Fruit fly (Drosophila melanogaster) whole organism, adult: Measurements from ENCODE around the gene ear.

Experiments
- CG11617 ChIP-seq: fragments of 200-800 bp; sonication (Bioruptor generic); optimal IDR thresholded peaks from 2 replicates; lab custom pipeline; 2017; ENCODE audit warnings: mild to moderate bottlenecking, missing biosample characterization, missing genetic modification reagents, missing genetic modification characterization
- CG12768 ChIP-seq: fragments of 200-800 bp; sonication (Bioruptor generic); optimal IDR thresholded peaks from 2 replicates; lab custom pipeline; 2017; ENCODE audit warnings: missing biosample characterization, missing genetic modification characterization, mild to moderate bottlenecking, moderate library complexity, missing genetic modification reagents
- CG14711 ChIP-seq: fragments of 200-800 bp; sonication (Bioruptor generic); optimal IDR thresholded peaks from 2 replicates; lab custom pipeline; 2018; ENCODE audit warnings: missing biosample characterization, mild to moderate bottlenecking, missing genetic modification characterization, moderate library complexity
- CG1620 ChIP-seq: fragments of 200-800 bp; sonication (Bioruptor generic); optimal IDR thresholded peaks from 2 replicates; lab custom pipeline; 2016; ENCODE audit warnings: missing biosample characterization, missing genetic modification characterization
- CG33017 ChIP-seq: fragments of 200-800 bp; sonication (Bioruptor generic); optimal IDR thresholded peaks from 2 replicates; lab custom pipeline; 2018; ENCODE audit warnings: missing biosample characterization, mild to moderate bottlenecking, missing genetic modification characterization, moderate library complexity
- CG5204 ChIP-seq: fragments of 200-800 bp; sonication (Bioruptor generic); optimal IDR thresholded peaks from 2 replicates; lab custom pipeline; 2016; ENCODE audit warnings: missing biosample characterization, missing genetic modification characterization
- CG7045 ChIP-seq: fragments of 200-800 bp; sonication (Bioruptor generic); optimal IDR thresholded peaks from 2 replicates; lab custom pipeline; 2017; ENCODE audit warnings: missing biosample characterization, mild to moderate bottlenecking, missing genetic modification characterization
- CG7101 ChIP-seq: fragments of 200-800 bp; sonication (Bioruptor generic); optimal IDR thresholded peaks from 2 replicates; lab custom pipeline; 2018; ENCODE audit warnings: missing biosample characterization, mild to moderate bottlenecking, missing genetic modification characterization, moderate library complexity
- Clk ChIP-seq: fragments of 200-800 bp; sonication (Bioruptor generic); optimal IDR thresholded peaks from 2 replicates; lab custom pipeline; 2017; ENCODE audit warnings: missing biosample characterization, missing genetic modification characterization
- Crg-1 ChIP-seq: fragments of 200-800 bp; sonication (Bioruptor generic); optimal IDR thresholded peaks from 2 replicates; lab custom pipeline; 2016; ENCODE audit warnings: missing biosample characterization, missing genetic modification characterization
- Hr96 ChIP-seq: fragments of 200-800 bp; sonication (Bioruptor generic); optimal IDR thresholded peaks from 2 replicates; lab custom pipeline; 2016; ENCODE audit warnings: missing biosample characterization, missing genetic modification characterization
- Mnt ChIP-seq: fragments of 200-800 bp; sonication (Bioruptor generic); optimal IDR thresholded peaks from 2 replicates; lab custom pipeline; 2016; ENCODE audit warnings: missing biosample characterization, mild to moderate bottlenecking, missing genetic modification characterization
- bab1 ChIP-seq: fragments of 200-800 bp; sonication (Bioruptor generic); optimal IDR thresholded peaks from 3 replicates; lab custom pipeline; 2019; ENCODE audit warnings: missing biosample characterization, mild to moderate bottlenecking, missing genetic modification characterization, moderate library complexity
- cic ChIP-seq: fragments of 200-800 bp; sonication (Bioruptor generic); optimal IDR thresholded peaks from 2 replicates; lab custom pipeline; 2017; ENCODE audit warnings: missing biosample characterization, mild to moderate bottlenecking, missing genetic modification characterization, moderate library complexity
- cnc ChIP-seq, 2 experiments: fragments of >200 bp; optimal IDR thresholded peaks; 2 replicates each; lab custom pipeline; 2017
- kay ChIP-seq: fragments of 200-800 bp; sonication (Bioruptor generic); peaks from one replicate; lab custom pipeline; 2016; ENCODE audit warnings: missing biosample characterization, missing genetic modification characterization, borderline replicate concordance
- ovo ChIP-seq: fragments of 200-800 bp; sonication (Bioruptor generic); optimal IDR thresholded peaks from 2 replicates; lab custom pipeline; 2016; ENCODE audit warnings: missing biosample characterization, missing genetic modification characterization
- pad ChIP-seq: fragments of 200-800 bp; sonication (Bioruptor generic); optimal IDR thresholded peaks from 3 replicates; lab custom pipeline; 2017; ENCODE audit warnings: missing biosample characterization, missing genetic modification characterization, mild to moderate bottlenecking, moderate library complexity, missing genetic modification reagents
- tj ChIP-seq: fragments of 200-800 bp; sonication (Bioruptor generic); optimal IDR thresholded peaks from 3 replicates; lab custom pipeline; 2017; ENCODE audit warnings: missing biosample characterization, mild to moderate bottlenecking, missing genetic modification characterization, moderate library complexity
- toe ChIP-seq: fragments of 200-800 bp; sonication (Bioruptor generic); optimal IDR thresholded peaks from 2 replicates; lab custom pipeline; 2016; ENCODE audit warnings: missing biosample characterization, missing genetic modification characterization

Gene ear

DNA sequence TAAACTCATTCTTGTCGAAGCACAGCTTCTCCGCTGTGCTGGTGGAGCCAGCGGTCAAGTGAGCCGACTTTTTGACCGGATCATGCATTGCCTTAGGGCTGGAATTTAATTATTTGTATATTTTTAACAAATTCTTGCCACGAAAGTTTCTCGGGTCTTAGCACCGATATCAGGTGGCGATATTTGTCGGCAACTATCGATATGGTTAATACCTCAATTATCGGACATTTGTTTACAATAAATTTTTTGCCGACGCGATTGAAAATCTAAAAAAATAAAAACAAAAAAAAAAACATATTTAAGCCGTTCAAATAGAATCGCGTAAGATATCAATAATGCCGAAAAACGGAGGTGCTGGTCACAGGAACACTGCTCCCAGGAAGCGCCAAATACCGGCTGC is 40.9 kb downstream of the ear start, which contains the start of the genes Cog2 and Trax:
Gene Cog2 (minus strand): TSS at position 168 of the 400 bp plus-strand sequence.
Gene Trax (plus strand): TSS at position 203 of the 400 bp plus-strand sequence.
- TF ChIP-seq tj (peak; percentile 80), CG7045 (no peak), bab1 (GFP tag; lab: Kevin White, UChicago) (peak; percentile 19)

DNA sequence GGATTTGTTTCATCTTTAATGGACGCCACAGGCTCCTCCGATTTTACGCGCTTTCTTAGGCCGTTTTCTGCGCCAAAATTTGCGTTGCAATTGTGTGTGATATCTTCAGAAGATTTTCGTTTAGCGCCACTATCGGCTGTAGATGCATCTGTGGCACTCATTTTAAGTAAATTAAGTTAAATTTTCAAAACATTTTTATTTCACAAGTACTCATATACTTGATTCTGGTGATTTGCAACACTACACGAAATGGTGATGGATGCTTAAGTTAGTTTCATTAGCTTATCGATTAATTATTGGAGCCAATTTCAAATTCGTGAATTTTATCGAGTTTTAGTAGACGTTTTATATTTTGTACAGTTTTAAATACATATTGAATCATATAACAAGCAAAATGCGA is 43.1 kb downstream of the ear start, which contains the start of gene CG6171:
Gene CG6171 (minus strand): TSS at position 250 of the 400 bp plus-strand sequence.
- TF ChIP-seq Crg-1 (GFP tag; lab: Kevin White, UChicago), result peak; percentile 17
- peak; percentile 38 for TF ChIP-seq CG14711 (tag; lab: Kevin White, UChicago)
- peak; percentile 46 for TF ChIP-seq bab1 (GFP tag; lab: Kevin White, UChicago)
- TF ChIP-seq kay (GFP tag; lab: Kevin White, UChicago), result no peak
- peak; percentile 44 for TF ChIP-seq CG7101 (tag; lab: Kevin White, UChicago)
- TF ChIP-seq Mnt (GFP tag; lab: Kevin White, UChicago), result peak; percentile 9
- peak; percentile 41 for TF ChIP-seq CG1620 (GFP tag; lab: Kevin White, UChicago)
- TF ChIP-seq CG33017, result no peak
- TF ChIP-seq Hr96, result no peak
- TF ChIP-seq cnc (optimal IDR thresholded peaks at IDR 0.05; lab: Kevin White, UChicago), result no peak

DNA sequence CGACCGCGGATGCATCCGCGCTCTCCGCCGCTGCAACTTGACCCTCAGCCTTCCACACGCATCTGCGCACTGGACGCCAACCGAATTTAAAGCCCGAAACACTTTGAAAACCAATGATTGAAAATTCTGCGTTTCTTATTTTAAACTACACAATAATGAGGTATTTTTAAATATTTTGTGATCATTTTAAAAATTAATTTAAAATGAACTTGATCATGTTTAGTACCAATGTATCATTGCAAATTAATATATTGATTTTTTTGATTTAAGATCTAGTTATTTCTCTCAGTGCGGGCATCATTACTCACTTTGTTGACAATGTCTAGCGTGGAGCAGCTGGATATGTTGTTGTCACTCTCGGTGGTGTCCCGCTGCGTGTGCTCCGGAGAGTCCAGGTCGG is 46.3 kb downstream of the ear start:
- no peak for TF ChIP-seq Hr96
- no peak for TF ChIP-seq kay (GFP tag; lab: Kevin White, UChicago)
- TF ChIP-seq CG7045, result peak; percentile 67
- no peak for TF ChIP-seq bab1 (GFP tag; lab: Kevin White, UChicago)
- TF ChIP-seq ovo (GFP tag; lab: Kevin White, UChicago), result no peak
- no peak for TF ChIP-seq CG5204 (GFP tag; lab: Kevin White, UChicago)
- no peak for TF ChIP-seq CG11617 (GFP tag; lab: Kevin White, UChicago)
- TF ChIP-seq CG33017, result peak; percentile 87
- peak; percentile 70 for TF ChIP-seq CG14711 (tag; lab: Kevin White, UChicago)
- TF ChIP-seq Mnt (GFP tag; lab: Kevin White, UChicago), result no peak
- TF ChIP-seq CG1620 (GFP tag; lab: Kevin White, UChicago), result no peak
- TF ChIP-seq toe (GFP tag; lab: Kevin White, UChicago), result no peak
- TF ChIP-seq Crg-1 (GFP tag; lab: Kevin White, UChicago), result no peak
- no peak for TF ChIP-seq tj
- TF ChIP-seq cic (GFP tag; lab: Kevin White, UChicago), result no peak
- peak; percentile 76 for TF ChIP-seq CG7101 (tag; lab: Kevin White, UChicago)
- peak; percentile 7 for TF ChIP-seq CG12768 (GFP tag; lab: Kevin White, UChicago)
- TF ChIP-seq cnc (optimal IDR thresholded peaks at IDR 0.05; lab: Kevin White, UChicago), result no peak
- TF ChIP-seq Clk (GFP tag; lab: Kevin White, UChicago), result no peak
- TF ChIP-seq pad, result no peak

DNA sequence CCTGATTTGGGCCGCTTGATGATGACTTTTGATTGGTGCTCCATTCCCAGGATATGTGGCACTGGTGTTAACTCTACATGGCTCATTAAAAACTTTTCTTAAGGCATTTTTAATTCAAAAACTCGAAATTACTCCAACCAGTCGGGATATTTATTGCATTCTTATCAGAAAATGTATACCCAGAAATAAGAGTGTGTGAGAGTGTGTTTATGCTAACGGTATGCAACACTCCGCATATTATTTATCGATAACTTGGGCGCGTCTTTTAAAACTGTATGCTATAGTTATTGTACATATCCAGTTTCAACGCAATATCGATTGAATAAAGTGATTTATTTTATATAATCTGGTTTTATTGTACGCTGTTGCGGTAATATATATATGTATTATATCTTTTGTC is 46.9 kb downstream of the ear start, which contains the start of gene CG34404:
Gene CG34404 (minus strand): TSS at position 189 of the 400 bp plus-strand sequence.
- TF ChIP-seq CG7101 (tag; lab: Kevin White, UChicago), result peak; percentile 34
- TF ChIP-seq Hr96, result no peak
- no peak for TF ChIP-seq ovo (GFP tag; lab: Kevin White, UChicago)
- TF ChIP-seq cnc (optimal IDR thresholded peaks at IDR 0.05; lab: Kevin White, UChicago), result no peak
- TF ChIP-seq tj, result no peak
- TF ChIP-seq Mnt (GFP tag; lab: Kevin White, UChicago), result peak; percentile 10
- TF ChIP-seq CG14711 (tag; lab: Kevin White, UChicago), result no peak
- TF ChIP-seq toe (GFP tag; lab: Kevin White, UChicago), result no peak
- peak; percentile 24 for TF ChIP-seq CG1620 (GFP tag; lab: Kevin White, UChicago)
- TF ChIP-seq Crg-1 (GFP tag; lab: Kevin White, UChicago), result peak; percentile 19

DNA sequence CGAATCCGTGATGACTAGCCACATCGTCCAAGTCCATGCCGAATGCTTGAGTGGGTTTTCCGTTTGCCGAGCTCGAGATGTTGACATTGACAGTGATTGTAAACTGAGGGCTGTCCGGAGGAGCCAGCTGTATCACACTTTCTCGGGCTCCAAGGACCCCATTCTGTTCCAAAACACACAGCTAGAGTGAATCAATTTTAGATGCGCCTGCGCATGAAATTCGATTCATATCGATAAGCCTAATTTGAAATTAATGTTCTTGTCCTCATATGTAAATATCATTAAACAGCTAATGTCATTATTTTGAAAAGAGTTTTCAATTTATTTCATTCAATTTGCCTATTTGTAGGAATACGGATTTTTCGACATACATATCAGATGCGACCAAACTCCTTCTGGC is 49.2 kb downstream of the ear start, which contains the start of gene CG14868:
Gene CG14868 (minus strand): TSS at position 204 of the 400 bp plus-strand sequence.
- no peak for TF ChIP-seq CG1620 (GFP tag; lab: Kevin White, UChicago)
- no peak for TF ChIP-seq cic (GFP tag; lab: Kevin White, UChicago)
- TF ChIP-seq Hr96, result no peak
- no peak for TF ChIP-seq cnc (optimal IDR thresholded peaks at IDR 0.05; lab: Kevin White, UChicago)
- no peak for TF ChIP-seq CG7045
- no peak for TF ChIP-seq CG11617 (GFP tag; lab: Kevin White, UChicago)
- TF ChIP-seq Mnt (GFP tag; lab: Kevin White, UChicago), result no peak
- TF ChIP-seq CG12768 (GFP tag; lab: Kevin White, UChicago), result no peak
- no peak for TF ChIP-seq bab1 (GFP tag; lab: Kevin White, UChicago)
- TF ChIP-seq pad, result no peak
- no peak for TF ChIP-seq Crg-1 (GFP tag; lab: Kevin White, UChicago)
- TF ChIP-seq CG7101 (tag; lab: Kevin White, UChicago), result no peak
- TF ChIP-seq Clk (GFP tag; lab: Kevin White, UChicago), result no peak
- no peak for TF ChIP-seq kay (GFP tag; lab: Kevin White, UChicago)
- TF ChIP-seq CG14711 (tag; lab: Kevin White, UChicago), result no peak
- TF ChIP-seq CG33017, result no peak
- no peak for TF ChIP-seq ovo (GFP tag; lab: Kevin White, UChicago)
- no peak for TF ChIP-seq tj

DNA sequence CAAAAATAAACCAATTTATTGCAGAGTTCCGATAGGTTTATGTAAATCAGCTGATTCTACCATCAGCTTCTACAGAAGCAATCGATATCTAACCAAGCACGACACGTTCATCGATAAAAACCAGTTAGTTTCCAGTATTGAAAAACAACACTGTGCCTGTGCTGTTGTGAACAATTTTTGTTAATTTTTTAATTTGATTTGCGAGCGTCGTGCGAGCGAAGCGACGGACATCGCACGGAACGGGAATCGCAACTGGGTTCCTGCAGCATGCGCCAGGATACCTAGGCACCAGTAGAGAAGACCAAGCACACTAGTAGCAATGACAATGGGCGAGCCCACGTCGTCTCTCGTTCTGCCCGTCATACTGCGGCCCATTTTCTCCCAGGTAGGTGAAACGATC is 51.3 kb downstream of the ear start, which contains the start of the genes Ccm3 and CG6136:
Gene Ccm3 (plus strand): TSS at position 125 of the 400 bp plus-strand sequence.
Gene CG6136 (minus strand): TSS at position 380 of the 400 bp plus-strand sequence.
- peak; percentile 38 for TF ChIP-seq CG1620 (GFP tag; lab: Kevin White, UChicago)
- TF ChIP-seq CG7045, result peak; percentile 42
- TF ChIP-seq CG11617 (GFP tag; lab: Kevin White, UChicago), result peak; percentile 31
- TF ChIP-seq CG5204 (GFP tag; lab: Kevin White, UChicago), result no peak
- peak; percentile 66 for TF ChIP-seq bab1 (GFP tag; lab: Kevin White, UChicago)
- no peak for TF ChIP-seq tj
- peak; percentile 72 for TF ChIP-seq Hr96
- peak; percentile 37 for TF ChIP-seq Clk (GFP tag; lab: Kevin White, UChicago)
- TF ChIP-seq CG7101 (tag; lab: Kevin White, UChicago), result peak; percentile 78
- TF ChIP-seq pad, result peak; percentile 70
- TF ChIP-seq cnc (optimal IDR thresholded peaks at IDR 0.05; lab: Kevin White, UChicago), result no peak
- peak; percentile 49 for TF ChIP-seq ovo (GFP tag; lab: Kevin White, UChicago)
- peak; percentile 38 for TF ChIP-seq CG14711 (tag; lab: Kevin White, UChicago)
- TF ChIP-seq Mnt (GFP tag; lab: Kevin White, UChicago), result peak; percentile 73
- peak; percentile 53 for TF ChIP-seq CG33017
- TF ChIP-seq CG12768 (GFP tag; lab: Kevin White, UChicago), result peak; percentile 69
- no peak for TF ChIP-seq kay (GFP tag; lab: Kevin White, UChicago)
- TF ChIP-seq Crg-1 (GFP tag; lab: Kevin White, UChicago), result peak; percentile 85
- peak; percentile 45 for TF ChIP-seq cic (GFP tag; lab: Kevin White, UChicago)
- TF ChIP-seq toe (GFP tag; lab: Kevin White, UChicago), result peak; percentile 32
